Fruit fly (Drosophila melanogaster) whole organism, embryonic: ENCODE data around the gene pyd.

Experiments
- Abd-B ChIP-seq: fragments of 200-800 bp; sonication (Bioruptor generic); optimal IDR thresholded peaks from 2 replicates; lab custom pipeline; 2018; ENCODE audit warnings: missing biosample characterization, mild to moderate bottlenecking, missing genetic modification characterization, moderate library complexity
- B-H1 ChIP-seq: fragments of 200-800 bp; sonication (Bioruptor generic); IDR thresholded peaks from 3 replicates; pipeline ENCODE4 v1.3.6; 2022; ENCODE audit warnings: missing biosample characterization, missing genetic modification characterization
- BEAF-32 ChIP-seq: fragments of 200-800 bp; sonication (Bioruptor generic); optimal IDR thresholded peaks from 3 replicates; lab custom pipeline; 2017; ENCODE audit warnings: missing biosample characterization, missing genetic modification characterization, mild to moderate bottlenecking, moderate library complexity, missing genetic modification reagents
- CG10321 ChIP-seq: fragments of 200-800 bp; sonication (Bioruptor generic); IDR thresholded peaks from 2 replicates; pipeline ENCODE4 v1.3.6; 2022; ENCODE audit warnings: missing biosample characterization, missing genetic modification characterization
- CG12219 ChIP-seq: fragments of 200-800 bp; sonication (Bioruptor generic); optimal IDR thresholded peaks from 3 replicates; lab custom pipeline; 2018; ENCODE audit warnings: missing biosample characterization, mild to moderate bottlenecking, missing genetic modification characterization
- CG1233 ChIP-seq: fragments of 200-800 bp; sonication (Bioruptor generic); optimal IDR thresholded peaks from 4 replicates; lab custom pipeline; 2018; ENCODE audit warnings: missing biosample characterization, mild to moderate bottlenecking, missing genetic modification characterization
- CG12659 ChIP-seq: fragments of 200-800 bp; sonication (Bioruptor generic); optimal IDR thresholded peaks from 3 replicates; lab custom pipeline; 2017; ENCODE audit warnings: mild to moderate bottlenecking, missing biosample characterization, missing genetic modification reagents, missing genetic modification characterization
- CG13424 ChIP-seq: fragments of 200-800 bp; sonication (Bioruptor generic); optimal IDR thresholded peaks from 2 replicates; lab custom pipeline; 2019; ENCODE audit warnings: missing biosample characterization, mild to moderate bottlenecking, missing genetic modification characterization, moderate library complexity
- CG14441 ChIP-seq: fragments of 200-800 bp; sonication (Bioruptor generic); IDR thresholded peaks from 2 replicates; pipeline ENCODE4 v1.3.6; 2022; ENCODE audit warnings: missing biosample characterization, missing genetic modification characterization
- CG1602 ChIP-seq: fragments of 200-800 bp; sonication (Bioruptor generic); optimal IDR thresholded peaks from 3 replicates; lab custom pipeline; 2016; ENCODE audit warnings: missing biosample characterization, missing genetic modification characterization
- CG17186 ChIP-seq: fragments of 200-800 bp; sonication (Bioruptor generic); optimal IDR thresholded peaks from 3 replicates; lab custom pipeline; 2017; ENCODE audit warnings: missing biosample characterization, missing genetic modification reagents, missing genetic modification characterization
- CG17361 ChIP-seq: fragments of 200-800 bp; sonication (Bioruptor generic); IDR thresholded peaks from 3 replicates; pipeline ENCODE4 v1.3.6; 2022; ENCODE audit warnings: missing biosample characterization, missing genetic modification characterization
- CG2678 ChIP-seq: fragments of 200-800 bp; sonication (Bioruptor generic); optimal IDR thresholded peaks from 3 replicates; lab custom pipeline; 2019; ENCODE audit warnings: missing biosample characterization, mild to moderate bottlenecking, missing genetic modification characterization, moderate library complexity
- CG32767 ChIP-seq: fragments of 200-800 bp; sonication (Bioruptor generic); IDR thresholded peaks from 2 replicates; pipeline ENCODE4 v1.3.6; 2022; ENCODE audit warnings: missing biosample characterization, missing genetic modification characterization
- CG3838 ChIP-seq: fragments of 200-800 bp; sonication (Bioruptor generic); optimal IDR thresholded peaks from 3 replicates; lab custom pipeline; 2016; ENCODE audit warnings: missing biosample characterization, missing genetic modification characterization
- CG4328 ChIP-seq: fragments of 200-800 bp; sonication (Bioruptor generic); optimal IDR thresholded peaks from 3 replicates; lab custom pipeline; 2017; ENCODE audit warnings: missing biosample characterization, missing genetic modification reagents, missing genetic modification characterization
- CG43689 ChIP-seq: fragments of 200-800 bp; sonication (Bioruptor generic); IDR thresholded peaks from 2 replicates; pipeline ENCODE4 v1.3.6; 2022; ENCODE audit warnings: missing biosample characterization, missing genetic modification characterization
- CG5180 ChIP-seq: fragments of 200-800 bp; sonication (Bioruptor generic); optimal IDR thresholded peaks from 3 replicates; lab custom pipeline; 2017; ENCODE audit warnings: missing biosample characterization, missing genetic modification characterization, mild to moderate bottlenecking, moderate library complexity, missing genetic modification reagents
- CG6791 ChIP-seq: fragments of 200-800 bp; sonication (Bioruptor generic); IDR thresholded peaks from 3 replicates; pipeline ENCODE4 v1.3.6; 2022; ENCODE audit warnings: missing biosample characterization, missing genetic modification characterization; ENCODE audit not compliant: partially characterized antibody
- CG9437 ChIP-seq: fragments of 200-800 bp; sonication (Bioruptor generic); optimal IDR thresholded peaks from 2 replicates; lab custom pipeline; 2018; ENCODE audit warnings: missing biosample characterization, mild to moderate bottlenecking, missing genetic modification characterization
- CHES-1-like ChIP-seq: fragments of 200-800 bp; sonication (Bioruptor generic); optimal IDR thresholded peaks from 2 replicates; lab custom pipeline; 2016; ENCODE audit warnings: missing biosample characterization, missing genetic modification characterization
- CoRest ChIP-seq: fragments of 200-800 bp; sonication (Bioruptor generic); optimal IDR thresholded peaks from 3 replicates; lab custom pipeline; 2018; ENCODE audit warnings: missing biosample characterization, mild to moderate bottlenecking, missing genetic modification characterization, moderate library complexity
- Deaf1 ChIP-seq: fragments of 200-800 bp; optimal IDR thresholded peaks from 3 replicates; lab custom pipeline; 2019; ENCODE audit warnings: missing biosample characterization, mild to moderate bottlenecking, missing genetic modification characterization, moderate library complexity
- Kr ChIP-seq: fragments of 200-800 bp; sonication (Bioruptor generic); optimal IDR thresholded peaks from 2 replicates; lab custom pipeline; 2017; ENCODE audit warnings: missing biosample characterization, mild to moderate bottlenecking, missing genetic modification characterization
- MTF-1 ChIP-seq: fragments of 200-800 bp; sonication (Bioruptor generic); optimal IDR thresholded peaks from 2 replicates; lab custom pipeline; 2018; ENCODE audit warnings: missing biosample characterization, mild to moderate bottlenecking, missing genetic modification characterization, borderline replicate concordance
- Mes4 ChIP-seq: fragments of 200-800 bp; sonication (Bioruptor generic); optimal IDR thresholded peaks from 2 replicates; lab custom pipeline; 2016; ENCODE audit warnings: missing biosample characterization, missing genetic modification characterization
- Myb ChIP-seq: fragments of 200-800 bp; sonication (Bioruptor generic); optimal IDR thresholded peaks from 2 replicates; lab custom pipeline; 2016; ENCODE audit warnings: missing biosample characterization, missing genetic modification characterization
- NFAT ChIP-seq: fragments of 200-800 bp; sonication (Bioruptor generic); IDR thresholded peaks from 2 replicates; pipeline ENCODE4 v1.3.6; 2022; ENCODE audit warnings: missing biosample characterization, missing genetic modification characterization
- Ssrp ChIP-seq: fragments of 200-800 bp; sonication (Bioruptor generic); optimal IDR thresholded peaks from 2 replicates; lab custom pipeline; 2018; ENCODE audit warnings: missing biosample characterization, mild to moderate bottlenecking, missing genetic modification characterization, moderate library complexity
- ac ChIP-seq: fragments of 200-800 bp; sonication (Bioruptor generic); optimal IDR thresholded peaks from 3 replicates; lab custom pipeline; 2017; ENCODE audit warnings: missing biosample characterization, mild to moderate bottlenecking, missing genetic modification characterization
- bcd ChIP-seq: fragments of 200-800 bp; sonication (Bioruptor generic); optimal IDR thresholded peaks from 2 replicates; lab custom pipeline; 2017; ENCODE audit warnings: missing biosample characterization, mild to moderate bottlenecking, missing genetic modification characterization
- bsh ChIP-seq, 2 experiments: fragments of 200-800 bp; sonication (Bioruptor generic); optimal IDR thresholded peaks; 2 replicates each; lab custom pipeline; 2017 to 2018; ENCODE audit warnings: mild to moderate bottlenecking in 2 of 2, missing biosample characterization in 2 of 2, missing genetic modification characterization in 2 of 2, moderate library complexity in 1 of 2
- cas ChIP-seq: fragments of 200-800 bp; sonication (Bioruptor generic); IDR thresholded peaks from 2 replicates; pipeline ENCODE4 v1.3.6; 2022; ENCODE audit warnings: missing biosample characterization, missing genetic modification characterization
- caup ChIP-seq: fragments of 200-800 bp; sonication (Bioruptor generic); optimal IDR thresholded peaks from 3 replicates; lab custom pipeline; 2017; ENCODE audit warnings: missing biosample characterization, mild to moderate bottlenecking, missing genetic modification characterization, moderate library complexity; ENCODE audit not compliant: severe bottlenecking
- dysf ChIP-seq: fragments of 200-800 bp; sonication (Bioruptor generic); IDR thresholded peaks from 3 replicates; pipeline ENCODE4 v1.3.6; 2022; ENCODE audit warnings: missing biosample characterization, missing genetic modification characterization
- esg ChIP-seq: fragments of 200-800 bp; sonication (Bioruptor generic); conservative IDR thresholded peaks from 2 replicates; pipeline ENCODE4 v1.3.6; 2022; ENCODE audit warnings: missing biosample characterization, missing genetic modification characterization
- fd96Cb ChIP-seq: fragments of 200-800 bp; sonication (Bioruptor generic); optimal IDR thresholded peaks from 2 replicates; lab custom pipeline; 2018; ENCODE audit warnings: missing biosample characterization, mild to moderate bottlenecking, missing genetic modification characterization, moderate library complexity
- grau ChIP-seq: fragments of 200-800 bp; optimal IDR thresholded peaks from 3 replicates; lab custom pipeline; 2019; ENCODE audit warnings: missing biosample characterization, mild to moderate bottlenecking, missing genetic modification characterization, moderate library complexity
- gsb-n ChIP-seq: fragments of 200-800 bp; sonication (Bioruptor generic); optimal IDR thresholded peaks from 3 replicates; lab custom pipeline; 2018; ENCODE audit warnings: missing biosample characterization, mild to moderate bottlenecking, missing genetic modification characterization
- insv ChIP-seq, 2 experiments: fragments of 200-800 bp; sonication (Bioruptor generic); optimal IDR thresholded peaks; 3 replicates each; lab custom pipeline; 2016 to 2018; ENCODE audit warnings: missing biosample characterization in 2 of 2, missing genetic modification characterization in 2 of 2
- jumu ChIP-seq: fragments of 200-800 bp; sonication (Bioruptor generic); optimal IDR thresholded peaks from 3 replicates; lab custom pipeline; 2016; ENCODE audit warnings: missing biosample characterization, missing genetic modification characterization
- ken ChIP-seq: fragments of 200-800 bp; sonication (Bioruptor generic); IDR thresholded peaks from 3 replicates; pipeline ENCODE4 v1.3.6; 2022; ENCODE audit warnings: missing biosample characterization, missing genetic modification characterization
- lmd ChIP-seq: fragments of 200-800 bp; sonication (Bioruptor generic); IDR thresholded peaks from 2 replicates; pipeline ENCODE4 v1.3.6; 2022; ENCODE audit warnings: missing biosample characterization, missing genetic modification characterization
- odd ChIP-seq: fragments of 200-800 bp; sonication (Bioruptor generic); optimal IDR thresholded peaks from 2 replicates; lab custom pipeline; 2017; ENCODE audit warnings: missing biosample characterization, mild to moderate bottlenecking, missing genetic modification characterization
- pan ChIP-seq, 4 experiments: fragments of >200 bp in 3 of 4; fragments of 200-800 bp in 1 of 4; sonication (Bioruptor generic) in 1 of 4; optimal IDR thresholded peaks in 3 of 4; IDR thresholded peaks in 1 of 4; 2 replicates each; pipeline versions ENCODE4 v1.3.6 to Lab custom; 2017 to 2022; ENCODE audit warnings: missing biosample characterization in 2 of 4, missing genetic modification characterization in 2 of 4, mixed read lengths in 1 of 4
- pum ChIP-seq: fragments of 200-800 bp; sonication (Bioruptor generic); optimal IDR thresholded peaks from 2 replicates; lab custom pipeline; 2016; ENCODE audit warnings: missing biosample characterization, missing genetic modification characterization
- slbo ChIP-seq: fragments of 200-800 bp; sonication (Bioruptor generic); IDR thresholded peaks from 2 replicates; pipeline ENCODE4 v1.3.6; 2022; ENCODE audit warnings: missing biosample characterization, missing genetic modification characterization
- slp2 ChIP-seq: fragments of 200-800 bp; sonication (Bioruptor generic); optimal IDR thresholded peaks from 2 replicates; lab custom pipeline; 2016; ENCODE audit warnings: missing biosample characterization, missing genetic modification characterization
- tgo ChIP-seq: fragments of 200-800 bp; sonication (Bioruptor generic); IDR thresholded peaks from 3 replicates; pipeline ENCODE4 v1.3.6; 2022; ENCODE audit warnings: missing biosample characterization, missing genetic modification characterization
- ttk ChIP-seq: fragments of 200-800 bp; sonication (Bioruptor generic); IDR thresholded peaks from 2 replicates; pipeline ENCODE4 v2.1.2; 2022; ENCODE audit warnings: missing biosample characterization, missing genetic modification characterization

Gene pyd

DNA sequence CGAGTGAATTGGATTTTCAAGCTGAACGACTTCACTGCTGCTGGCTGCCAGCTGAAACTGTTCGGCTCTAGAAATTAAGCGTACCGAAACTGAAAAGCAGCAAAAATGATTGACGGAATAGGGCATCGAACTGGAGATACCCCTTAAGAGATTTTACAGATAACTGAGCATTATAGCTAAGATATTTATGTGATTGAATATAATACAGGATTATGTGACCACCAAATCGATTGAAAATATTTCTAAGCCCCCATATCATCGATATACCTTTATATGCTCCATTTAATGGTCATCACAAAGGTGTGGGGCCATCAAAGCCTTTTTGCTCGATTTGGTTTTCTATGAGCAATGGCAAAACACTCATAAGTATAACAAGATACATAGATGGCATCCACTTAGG lies 146.9 kb downstream of the pyd start (continued):
- peak; percentile 58; the same call in 2 of the 3 replicates for TF ChIP-seq tgo (GFP tag; lab: Robert Waterston, UW)
- peak; percentile 68 for TF ChIP-seq CG14441
- TF ChIP-seq pum (GFP tag; lab: Kevin White, UChicago) = no peak
- peak; percentile 58 for TF ChIP-seq CG13424
- TF ChIP-seq slbo (GFP tag; lab: Robert Waterston, UW) = peak; percentile 78
- TF ChIP-seq ttk (GFP tag; lab: Robert Waterston, UW) = peak; percentile 27; the same call in 1 of the 2 replicates
- TF ChIP-seq Ssrp (tag; lab: Kevin White, UChicago) = peak; percentile 30
- peak; percentile 47; the same call in 2 of the 3 replicates for TF ChIP-seq B-H1 (GFP tag; lab: Robert Waterston, UW)
- TF ChIP-seq CG6791 (GFP tag; lab: Robert Waterston, UW) = no peak
- no peak for TF ChIP-seq gsb-n (tag; lab: Kevin White, UChicago)
- TF ChIP-seq esg (GFP tag; lab: Robert Waterston, UW) = peak; percentile 58
- no peak for TF ChIP-seq ac (GFP tag; lab: Kevin White, UChicago)
- TF ChIP-seq CG32767 (GFP tag; lab: Robert Waterston, UW) = peak; percentile 47; the same call in 1 of the 2 replicates
- no peak for TF ChIP-seq grau (tag; lab: Kevin White, UChicago)
- TF ChIP-seq pan (optimal IDR thresholded peaks at IDR 0.05; lab: Kevin White, UChicago) = no peak
- peak in 1 of 2 experiments; percentile 80 for TF ChIP-seq pan (GFP tag; optimal IDR thresholded peaks at IDR 0.05 in 1 of 2, IDR thresholded peaks at IDR 0.05 in 1 of 2)
- TF ChIP-seq CG43689 = 0 out of 2 replicates have a peak, but pooled peaks have one; percentile 36
- TF ChIP-seq cas (GFP tag; lab: Robert Waterston, UW) = peak; percentile 29; the same call in 1 of the 2 replicates
- TF ChIP-seq CG17361 (GFP tag; lab: Robert Waterston, UW) = no peak
- TF ChIP-seq slp2 (GFP tag; lab: Kevin White, UChicago) = peak; percentile 2
- no peak for TF ChIP-seq CG3838 (GFP tag; lab: Kevin White, UChicago)
- TF ChIP-seq CG17186 = no peak
- no peak for TF ChIP-seq insv (GFP tag; optimal IDR thresholded peaks at IDR 0.05; lab: Kevin White, UChicago)
- no peak for TF ChIP-seq MTF-1 (GFP tag; lab: Kevin White, UChicago)
- no peak for TF ChIP-seq Myb
- TF ChIP-seq CG2678 = no peak
- TF ChIP-seq CG5180 (GFP tag; lab: Kevin White, UChicago) = no peak
- TF ChIP-seq Abd-B (GFP tag; lab: Kevin White, UChicago) = no peak
- no peak for TF ChIP-seq Mes4
- TF ChIP-seq CoRest (tag; lab: Kevin White, UChicago) = no peak
- TF ChIP-seq bsh (GFP tag; optimal IDR thresholded peaks at IDR 0.05; lab: Kevin White, UChicago) = no peak
- peak; percentile 27; the same call in 1 of the 3 replicates for TF ChIP-seq ken (GFP tag; lab: Robert Waterston, UW)
- TF ChIP-seq BEAF-32 (GFP tag; lab: Kevin White, UChicago) = no peak
- no peak for TF ChIP-seq fd96Cb (tag; lab: Kevin White, UChicago)
- TF ChIP-seq CG10321 (GFP tag; lab: Robert Waterston, UW) = no peak
- peak; percentile 80 for TF ChIP-seq dysf (GFP tag; lab: Robert Waterston, UW)
- no peak for TF ChIP-seq Kr (GFP tag; lab: Kevin White, UChicago)
- peak; percentile 52; the same call in 1 of the 2 replicates for TF ChIP-seq NFAT (GFP tag; lab: Robert Waterston, UW)
- no peak for TF ChIP-seq CHES-1-like (GFP tag; lab: Kevin White, UChicago)
- peak; percentile 37 for TF ChIP-seq caup (GFP tag; lab: Kevin White, UChicago)
- peak; percentile 48 for TF ChIP-seq CG12219 (GFP tag; lab: Kevin White, UChicago)
- no peak for TF ChIP-seq CG4328 (GFP tag; lab: Kevin White, UChicago)
- peak; percentile 38 for TF ChIP-seq bcd (GFP tag; lab: Kevin White, UChicago)
- peak; percentile 25 for TF ChIP-seq jumu (GFP tag; lab: Kevin White, UChicago)
- peak; percentile 23 for TF ChIP-seq CG1602 (GFP tag; lab: Kevin White, UChicago)
- no peak for TF ChIP-seq odd (GFP tag; lab: Kevin White, UChicago)
- no peak for TF ChIP-seq CG9437
- no peak for TF ChIP-seq CG12659 (GFP tag; lab: Kevin White, UChicago)
- peak; percentile 67 for TF ChIP-seq lmd
- no peak for TF ChIP-seq Deaf1 (tag; lab: Kevin White, UChicago)
- TF ChIP-seq CG1233 (GFP tag; lab: Kevin White, UChicago) = peak; percentile 11
